Fruit fly (Drosophila melanogaster) whole organism, embryonic: ENCODE results near the gene CG2617.

Experiments
- Abd-B ChIP-seq: fragments of 200-800 bp; sonication (Bioruptor generic); optimal IDR thresholded peaks from 2 replicates; lab custom pipeline; 2018; ENCODE audit warnings: missing biosample characterization, mild to moderate bottlenecking, missing genetic modification characterization, moderate library complexity
- Adf1 ChIP-seq: fragments of 200-800 bp; sonication (Bioruptor generic); IDR thresholded peaks from 2 replicates; pipeline ENCODE4 v1.3.6; 2022; ENCODE audit warnings: missing biosample characterization, missing genetic modification characterization
- Aef1 ChIP-seq: fragments of 200-800 bp; sonication (Bioruptor generic); IDR thresholded peaks from 3 replicates; pipeline ENCODE4 v1.3.6; 2022; ENCODE audit warnings: missing biosample characterization, missing genetic modification characterization
- C15 ChIP-seq: fragments of 200-800 bp; sonication (Bioruptor generic); IDR thresholded peaks from 3 replicates; pipeline ENCODE4 v1.3.6; 2022; ENCODE audit warnings: missing biosample characterization, missing genetic modification characterization
- CG10543 ChIP-seq: fragments of 200-800 bp; sonication (Bioruptor generic); optimal IDR thresholded peaks from 3 replicates; lab custom pipeline; 2017; ENCODE audit warnings: missing biosample characterization, mild to moderate bottlenecking, missing genetic modification characterization, moderate library complexity
- CG11456 ChIP-seq: fragments of 200-800 bp; sonication (Bioruptor generic); IDR thresholded peaks from 3 replicates; pipeline ENCODE4 v1.3.6; 2022; ENCODE audit warnings: missing biosample characterization, missing genetic modification characterization
- CG12155 ChIP-seq: fragments of 200-800 bp; sonication (Bioruptor generic); optimal IDR thresholded peaks from 3 replicates; lab custom pipeline; 2016; ENCODE audit warnings: missing biosample characterization, missing genetic modification characterization
- CG13123 ChIP-seq: fragments of 200-800 bp; sonication (Bioruptor generic); optimal IDR thresholded peaks from 2 replicates; lab custom pipeline; 2016; ENCODE audit warnings: missing biosample characterization, missing genetic modification characterization
- CG13287 ChIP-seq: fragments of 200-800 bp; sonication (Bioruptor generic); IDR thresholded peaks from 2 replicates; pipeline ENCODE4 v1.3.6; 2022; ENCODE audit warnings: missing biosample characterization, missing genetic modification characterization; ENCODE audit not compliant: partially characterized antibody
- CG13624 ChIP-seq: fragments of 200-800 bp; sonication (Bioruptor generic); optimal IDR thresholded peaks from 2 replicates; lab custom pipeline; 2016; ENCODE audit warnings: missing biosample characterization, missing genetic modification characterization
- CG14667 ChIP-seq: fragments of 200-800 bp; sonication (Bioruptor generic); IDR thresholded peaks from 2 replicates; pipeline ENCODE4 v1.3.6; 2022; ENCODE audit warnings: missing biosample characterization, missing genetic modification characterization
- CG14710 ChIP-seq: fragments of 200-800 bp; sonication (Bioruptor generic); optimal IDR thresholded peaks from 3 replicates; lab custom pipeline; 2019; ENCODE audit warnings: missing biosample characterization, mild to moderate bottlenecking, missing genetic modification characterization, moderate library complexity
- CG15696 ChIP-seq: fragments of 200-800 bp; sonication (Bioruptor generic); optimal IDR thresholded peaks from 2 replicates; lab custom pipeline; 2019; ENCODE audit warnings: missing biosample characterization, mild to moderate bottlenecking, missing genetic modification characterization, moderate library complexity
- CG17328 ChIP-seq: fragments of 200-800 bp; sonication (Bioruptor generic); IDR thresholded peaks from 2 replicates; pipeline ENCODE4 v1.3.6; 2022; ENCODE audit warnings: missing biosample characterization, missing genetic modification characterization
- CG2199 ChIP-seq: fragments of 200-800 bp; sonication (Bioruptor generic); IDR thresholded peaks from 3 replicates; pipeline ENCODE4 v1.3.6; 2022; ENCODE audit warnings: missing biosample characterization, missing genetic modification characterization
- CG32532 ChIP-seq: fragments of 200-800 bp; sonication (Bioruptor generic); IDR thresholded peaks from 2 replicates; pipeline ENCODE4 v1.3.6; 2022; ENCODE audit warnings: missing biosample characterization, missing genetic modification characterization
- CG3726 ChIP-seq: fragments of 200-800 bp; sonication (Bioruptor generic); IDR thresholded peaks from 3 replicates; pipeline ENCODE4, ENCODE4 v1.3.6; 2022; ENCODE audit warnings: missing biosample characterization, missing genetic modification characterization
- CG4707 ChIP-seq: fragments of 200-800 bp; sonication (Bioruptor generic); optimal IDR thresholded peaks from 2 replicates; lab custom pipeline; 2018; ENCODE audit warnings: missing biosample characterization, mild to moderate bottlenecking, missing genetic modification characterization, moderate library complexity
- CG4820 ChIP-seq: fragments of 200-800 bp; sonication (Bioruptor generic); optimal IDR thresholded peaks from 3 replicates; lab custom pipeline; 2016; ENCODE audit warnings: missing biosample characterization, missing genetic modification characterization
- CG6791 ChIP-seq: fragments of 200-800 bp; sonication (Bioruptor generic); IDR thresholded peaks from 3 replicates; pipeline ENCODE4 v1.3.6; 2022; ENCODE audit warnings: missing biosample characterization, missing genetic modification characterization; ENCODE audit not compliant: partially characterized antibody
- CG8388 ChIP-seq: fragments of 200-800 bp; sonication (Bioruptor generic); optimal IDR thresholded peaks from 2 replicates; lab custom pipeline; 2019; ENCODE audit warnings: missing biosample characterization, mild to moderate bottlenecking, missing genetic modification characterization, moderate library complexity
- CG9437 ChIP-seq: fragments of 200-800 bp; sonication (Bioruptor generic); optimal IDR thresholded peaks from 2 replicates; lab custom pipeline; 2018; ENCODE audit warnings: missing biosample characterization, mild to moderate bottlenecking, missing genetic modification characterization
- Dbx ChIP-seq: fragments of 200-800 bp; sonication (Bioruptor generic); IDR thresholded peaks from 3 replicates; pipeline ENCODE4 v1.3.6; 2022; ENCODE audit warnings: missing biosample characterization, missing genetic modification characterization
- Dp ChIP-seq: fragments of 200-800 bp; sonication (Bioruptor generic); optimal IDR thresholded peaks from 2 replicates; lab custom pipeline; 2018; ENCODE audit warnings: missing biosample characterization, mild to moderate bottlenecking, missing genetic modification characterization, moderate library complexity
- HLH3B ChIP-seq: fragments of 200-800 bp; sonication (Bioruptor generic); IDR thresholded peaks from 2 replicates; pipeline ENCODE4 v1.3.6; 2022; ENCODE audit warnings: missing biosample characterization, missing genetic modification characterization
- Hand ChIP-seq: fragments of 200-800 bp; sonication (Bioruptor generic); optimal IDR thresholded peaks from 2 replicates; lab custom pipeline; 2017; ENCODE audit warnings: mild to moderate bottlenecking, missing biosample characterization, missing genetic modification reagents, missing genetic modification characterization
- MESR4 ChIP-seq: fragments of 200-800 bp; sonication (Bioruptor generic); optimal IDR thresholded peaks from 2 replicates; lab custom pipeline; 2018; ENCODE audit warnings: missing biosample characterization, mild to moderate bottlenecking, missing genetic modification characterization, moderate library complexity
- Mad ChIP-seq: fragments of 200-800 bp; sonication (Bioruptor generic); optimal IDR thresholded peaks from 2 replicates; lab custom pipeline; 2016; ENCODE audit warnings: missing biosample characterization, missing genetic modification characterization
- Med ChIP-seq: fragments of 200-800 bp; sonication (Bioruptor generic); peaks from one replicate; lab custom pipeline; 2016; ENCODE audit warnings: missing biosample characterization, missing genetic modification characterization, mild to moderate bottlenecking, inconsistent platforms, moderate library complexity
- ash1 ChIP-seq: fragments of 200-800 bp; sonication (Bioruptor generic); optimal IDR thresholded peaks from 2 replicates; lab custom pipeline; 2018; ENCODE audit warnings: missing biosample characterization, mild to moderate bottlenecking, missing genetic modification characterization
- bigmax ChIP-seq: fragments of 200-800 bp; sonication (Bioruptor generic); optimal IDR thresholded peaks from 2 replicates; lab custom pipeline; 2018; ENCODE audit warnings: missing biosample characterization, mild to moderate bottlenecking, missing genetic modification characterization
- cad ChIP-seq: fragments of >200 bp; optimal IDR thresholded peaks from 2 replicates; lab custom pipeline; 2017; ENCODE audit warnings: missing biosample characterization, missing genetic modification characterization
- caup ChIP-seq: fragments of 200-800 bp; sonication (Bioruptor generic); optimal IDR thresholded peaks from 3 replicates; lab custom pipeline; 2017; ENCODE audit warnings: missing biosample characterization, mild to moderate bottlenecking, missing genetic modification characterization, moderate library complexity; ENCODE audit not compliant: severe bottlenecking
- chinmo ChIP-seq: fragments of 200-800 bp; sonication (Bioruptor generic); IDR thresholded peaks from 4 replicates; pipeline ENCODE4 v1.3.6; 2022; ENCODE audit warnings: missing biosample characterization, missing genetic modification characterization; ENCODE audit not compliant: partially characterized antibody
- dysf ChIP-seq: fragments of 200-800 bp; sonication (Bioruptor generic); IDR thresholded peaks from 3 replicates; pipeline ENCODE4 v1.3.6; 2022; ENCODE audit warnings: missing biosample characterization, missing genetic modification characterization
- hbn ChIP-seq: fragments of 200-800 bp; sonication (Bioruptor generic); IDR thresholded peaks from 2 replicates; pipeline ENCODE4 v1.3.6; 2022; ENCODE audit warnings: missing biosample characterization, missing genetic modification characterization; ENCODE audit not compliant: partially characterized antibody
- hkb ChIP-seq, 2 experiments: fragments of 200-800 bp in 1 of 2; fragments of >200 bp in 1 of 2; sonication (Bioruptor generic) in 1 of 2; IDR thresholded peaks in 1 of 2; optimal IDR thresholded peaks in 1 of 2; 2 replicates each; pipeline versions ENCODE4 v1.3.6 to Lab custom; 2017 to 2022; ENCODE audit warnings: missing biosample characterization in 1 of 2, missing genetic modification characterization in 1 of 2
- nom ChIP-seq: fragments of 200-800 bp; sonication (Bioruptor generic); optimal IDR thresholded peaks from 2 replicates; lab custom pipeline; 2017; ENCODE audit warnings: missing biosample characterization, missing genetic modification characterization, mild to moderate bottlenecking, moderate library complexity, missing genetic modification reagents
- onecut ChIP-seq: fragments of 200-800 bp; sonication (Bioruptor generic); IDR thresholded peaks from 2 replicates; pipeline ENCODE4 v1.3.6; 2022; ENCODE audit warnings: missing biosample characterization, missing genetic modification characterization
- otp ChIP-seq: fragments of 200-800 bp; sonication (Bioruptor generic); IDR thresholded peaks from 3 replicates; pipeline ENCODE4, ENCODE4 v1.3.6; 2022; ENCODE audit warnings: missing biosample characterization, missing genetic modification characterization
- phol ChIP-seq: fragments of 200-800 bp; sonication (Bioruptor generic); optimal IDR thresholded peaks from 3 replicates; lab custom pipeline; 2018; ENCODE audit warnings: missing biosample characterization, mild to moderate bottlenecking, missing genetic modification characterization, moderate library complexity
- rib ChIP-seq: fragments of 200-800 bp; sonication (Bioruptor generic); IDR thresholded peaks from 2 replicates; pipeline ENCODE4 v1.3.6; 2022; ENCODE audit warnings: missing biosample characterization, missing genetic modification characterization
- sens-2 ChIP-seq: fragments of 200-800 bp; sonication (Bioruptor generic); IDR thresholded peaks from 2 replicates; pipeline ENCODE4 v1.3.6; 2022; ENCODE audit warnings: missing biosample characterization, missing genetic modification characterization
- ssp ChIP-seq: fragments of 200-800 bp; sonication (Bioruptor generic); IDR thresholded peaks from 2 replicates; pipeline ENCODE4 v1.3.6; 2022; ENCODE audit warnings: missing biosample characterization, missing genetic modification characterization
- tin ChIP-seq: fragments of 200-800 bp; sonication (Bioruptor generic); optimal IDR thresholded peaks from 3 replicates; lab custom pipeline; 2016; ENCODE audit warnings: missing biosample characterization, missing genetic modification characterization
- tx ChIP-seq: fragments of 200-800 bp; sonication (Bioruptor generic); optimal IDR thresholded peaks from 2 replicates; lab custom pipeline; 2016; ENCODE audit warnings: missing biosample characterization, missing genetic modification characterization
- vnd ChIP-seq: fragments of 200-800 bp; sonication (Bioruptor generic); IDR thresholded peaks from 3 replicates; pipeline ENCODE4 v1.3.6; 2022; ENCODE audit warnings: missing biosample characterization, missing genetic modification characterization; ENCODE audit not compliant: partially characterized antibody
- wor ChIP-seq: fragments of 200-800 bp; sonication (Bioruptor generic); IDR thresholded peaks from 2 replicates; pipeline ENCODE4 v1.3.6; 2022; ENCODE audit warnings: missing biosample characterization, missing genetic modification characterization
- zen2 ChIP-seq: fragments of 200-800 bp; sonication (Bioruptor generic); IDR thresholded peaks from 3 replicates; pipeline ENCODE4 v1.3.6; 2022; ENCODE audit warnings: missing biosample characterization, missing genetic modification characterization; ENCODE audit not compliant: partially characterized antibody
- zfh1 ChIP-seq: fragments of 200-800 bp; sonication (Bioruptor generic); IDR thresholded peaks from 3 replicates; pipeline ENCODE4 v1.3.6; 2022; ENCODE audit warnings: missing biosample characterization, missing genetic modification characterization

The CG2617 gene

DNA sequence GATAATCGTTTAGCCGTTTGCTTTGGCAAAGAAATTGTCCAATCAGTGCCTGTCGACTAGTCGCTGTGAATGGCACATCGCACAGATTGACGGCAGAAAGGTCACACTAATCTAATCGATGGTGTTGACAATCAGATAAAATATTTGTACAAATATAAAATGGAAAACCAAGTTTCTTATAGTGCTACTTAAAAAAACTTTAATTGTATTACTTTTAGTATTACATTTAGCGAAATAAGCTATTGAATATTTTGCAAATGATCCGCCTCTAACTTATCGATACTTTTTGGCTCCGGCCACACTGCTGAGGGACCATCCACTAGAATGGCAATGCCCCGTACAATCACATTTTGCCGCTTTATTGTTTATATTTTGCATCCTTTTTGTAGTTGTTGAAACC lies 26.1 kb upstream of the CG2617 start, which contains the start of the genes brun and CG2614 (continued):
- TF ChIP-seq Mad (GFP tag; lab: Kevin White, UChicago): peak; percentile 84
- TF ChIP-seq Abd-B (GFP tag; lab: Kevin White, UChicago): no peak
- peak; percentile 61 for TF ChIP-seq tx (GFP tag; lab: Kevin White, UChicago)
- 0 out of 3 replicates have a peak, but pooled peaks have one; percentile 52 for TF ChIP-seq C15 (GFP tag; lab: Robert Waterston, UW)
- no peak for TF ChIP-seq ash1 (GFP tag; lab: Kevin White, UChicago)
- no peak for TF ChIP-seq onecut (GFP tag; lab: Robert Waterston, UW)
- TF ChIP-seq CG14710 (tag; lab: Kevin White, UChicago): peak; percentile 86
- peak; percentile 24 for TF ChIP-seq Dp
- TF ChIP-seq CG12155 (GFP tag; lab: Kevin White, UChicago): peak; percentile 73
- peak; percentile 72 for TF ChIP-seq ssp
- TF ChIP-seq CG4707 (GFP tag; lab: Kevin White, UChicago): no peak
- TF ChIP-seq dysf (GFP tag; lab: Robert Waterston, UW): peak; percentile 78
- TF ChIP-seq tin (GFP tag; lab: Kevin White, UChicago): peak; percentile 60
- peak; percentile 69 for TF ChIP-seq CG13624 (GFP tag; lab: Kevin White, UChicago)
- TF ChIP-seq caup (GFP tag; lab: Kevin White, UChicago): peak; percentile 32
- no peak for TF ChIP-seq hkb (optimal IDR thresholded peaks at IDR 0.05; lab: Kevin White, UChicago)
- TF ChIP-seq hkb (GFP tag; IDR thresholded peaks at IDR 0.05; lab: Robert Waterston, UW): peak; percentile 56
- peak; percentile 94 for TF ChIP-seq Med (GFP tag; lab: Kevin White, UChicago)
- TF ChIP-seq CG10543 (GFP tag; lab: Kevin White, UChicago): no peak
- TF ChIP-seq vnd (GFP tag; lab: Robert Waterston, UW): peak; percentile 85
- peak; percentile 61; the same call in 1 of the 3 replicates for TF ChIP-seq CG3726 (GFP tag; lab: Robert Waterston, UW)
- TF ChIP-seq CG17328 (GFP tag; lab: Robert Waterston, UW): peak; percentile 79
- TF ChIP-seq sens-2 (GFP tag; lab: Robert Waterston, UW): peak; percentile 89
- TF ChIP-seq cad: no peak
- peak; percentile 78 for TF ChIP-seq CG32532 (GFP tag; lab: Robert Waterston, UW)
- TF ChIP-seq CG13287: peak; percentile 96
- peak; percentile 86 for TF ChIP-seq Dbx (GFP tag; lab: Robert Waterston, UW)
- peak; percentile 59; the same call in 1 of the 3 replicates for TF ChIP-seq zen2 (GFP tag; lab: Robert Waterston, UW)
- peak; percentile 78 for TF ChIP-seq CG6791 (GFP tag; lab: Robert Waterston, UW)
- peak; percentile 76 for TF ChIP-seq HLH3B (GFP tag; lab: Robert Waterston, UW)
- TF ChIP-seq Hand: no peak
- TF ChIP-seq phol: peak; percentile 81
- peak; percentile 18; the same call in 1 of the 3 replicates for TF ChIP-seq otp
- no peak for TF ChIP-seq CG2199 (GFP tag; lab: Robert Waterston, UW)
- TF ChIP-seq bigmax: no peak
- peak; percentile 65; the same call in 2 of the 3 replicates for TF ChIP-seq zfh1 (GFP tag; lab: Robert Waterston, UW)
- TF ChIP-seq CG9437 (GFP tag; lab: Kevin White, UChicago): peak; percentile 12
- peak; percentile 62 for TF ChIP-seq CG4820 (GFP tag; lab: Kevin White, UChicago)
- TF ChIP-seq wor (GFP tag; lab: Robert Waterston, UW): peak; percentile 58
- TF ChIP-seq chinmo (GFP tag; lab: Robert Waterston, UW): peak; percentile 76; the same call in 2 of the 4 replicates
- TF ChIP-seq rib (GFP tag; lab: Robert Waterston, UW): peak; percentile 70; the same call in 1 of the 2 replicates
- no peak for TF ChIP-seq MESR4 (GFP tag; lab: Kevin White, UChicago)
- peak; percentile 80 for TF ChIP-seq Aef1 (GFP tag; lab: Robert Waterston, UW)
- TF ChIP-seq Adf1 (GFP tag; lab: Robert Waterston, UW): 0 out of 2 replicates have a peak, but pooled peaks have one; percentile 14
- TF ChIP-seq CG8388 (GFP tag; lab: Kevin White, UChicago): no peak
- TF ChIP-seq hbn: peak; percentile 83
- TF ChIP-seq nom (GFP tag; lab: Kevin White, UChicago): no peak
- TF ChIP-seq CG14667 (GFP tag; lab: Robert Waterston, UW): peak; percentile 74
- TF ChIP-seq CG13123 (GFP tag; lab: Kevin White, UChicago): peak; percentile 59
- peak; percentile 76 for TF ChIP-seq CG11456 (GFP tag; lab: Robert Waterston, UW)
- peak; percentile 53 for TF ChIP-seq CG15696 (tag; lab: Kevin White, UChicago)
